Worm (Caenorhabditis elegans): Measurements from ENCODE around the gene fbxb-10.
"Not testable (repeated sequence)": the region's sequence is repeated elsewhere in the genome, so short reads cannot be mapped to it uniquely, and the experiment has no call there.

fbxb-10 gene

DNA sequence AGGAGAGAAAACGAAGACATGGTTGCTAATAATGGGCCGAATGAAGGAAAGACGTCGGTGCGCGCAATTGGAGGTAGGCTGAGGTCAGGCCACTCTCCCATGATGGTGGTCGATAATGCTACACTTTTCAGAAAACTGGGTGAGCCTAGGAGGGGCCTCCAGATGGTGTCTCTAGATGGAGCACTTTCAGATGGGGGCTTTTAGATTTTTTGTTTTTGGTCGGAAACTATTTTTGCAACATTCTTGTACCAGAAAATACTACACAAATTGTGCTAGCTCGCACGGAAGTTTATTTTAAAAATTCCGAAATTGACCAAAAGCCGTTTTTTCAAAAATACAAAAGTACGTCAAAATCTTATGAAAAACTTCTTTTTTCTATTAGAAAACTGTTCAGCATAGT is at the start of gene fbxb-10:
TSS of gene fbxb-10 (minus strand) at position 101 of the 400 bp plus-strand sequence.
- no peak for TF ChIP-seq dao-5 (tag; optimal IDR thresholded peaks at IDR 0.05)
- TF ChIP-seq W03F9.2 (tag; optimal IDR thresholded peaks at IDR 0.05) = no peak
- no peak for TF ChIP-seq him-1 (tag; optimal IDR thresholded peaks at IDR 0.05)

ce11 chrII:1865683-1866431 is 47.7 kb upstream of the fbxb-10 start, which contains the start of gene math-15:
Gene math-15, plus strand, starts transcription at chrII:1866381.
- TF ChIP-seq W03F9.2 (tag; optimal IDR thresholded peaks at IDR 0.05) = no peak
- TF ChIP-seq him-1 (tag; optimal IDR thresholded peaks at IDR 0.05) = no peak
- no peak for TF ChIP-seq dao-5 (tag; optimal IDR thresholded peaks at IDR 0.05)

ce11 chrII:1864278-1864677 is 46.1 kb upstream of the fbxb-10 start, which contains the start of gene C16C4.17:
Gene C16C4.17, plus strand, starts transcription at chrII:1864578.
- no peak for TF ChIP-seq W03F9.2 (tag; optimal IDR thresholded peaks at IDR 0.05)
- TF ChIP-seq him-1 (tag; optimal IDR thresholded peaks at IDR 0.05) = no peak
- no peak for TF ChIP-seq dao-5 (tag; optimal IDR thresholded peaks at IDR 0.05)

ce11 chrII:1862334-1862733 is 44.1 kb upstream of the fbxb-10 start, which contains the start of gene fbxb-98:
Gene fbxb-98, plus strand, starts transcription at chrII:1862634.
- not testable (repeated sequence) for TF ChIP-seq him-1, W03F9.2, dao-5 (tag; optimal IDR thresholded peaks at IDR 0.05)

DNA sequence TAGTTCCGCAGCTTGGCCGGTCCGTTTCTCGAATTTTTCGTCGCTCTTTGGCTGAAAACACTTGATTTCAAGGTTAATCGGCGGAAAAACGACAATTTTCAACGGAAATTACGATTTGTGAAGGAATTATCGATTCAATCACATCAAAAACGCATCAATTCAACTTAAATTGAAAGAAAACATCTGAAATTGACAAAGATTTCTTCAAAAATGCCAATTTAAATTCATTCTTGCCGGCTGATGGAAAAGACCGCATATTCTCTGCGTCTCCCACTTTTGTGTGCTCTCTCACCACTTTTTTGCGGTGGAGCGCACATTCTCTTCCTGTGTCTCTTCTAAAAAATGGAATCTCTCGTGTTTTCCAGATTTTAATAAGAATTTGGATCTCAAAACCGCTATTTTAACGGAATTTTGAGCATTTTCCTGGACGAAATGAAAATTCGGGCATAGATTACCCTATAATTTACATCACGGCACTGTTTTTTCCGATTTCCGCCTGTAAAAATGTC is 43.1 kb upstream of the fbxb-10 start, which contains the start of gene C16C4.18:
TSS of gene C16C4.18 (minus strand) at position 51 of the 509 bp plus-strand sequence.
- not testable (repeated sequence) for TF ChIP-seq him-1, dao-5, W03F9.2 (tag; optimal IDR thresholded peaks at IDR 0.05)

- TF ChIP-seq him-1, W03F9.2, dao-5 (tag; optimal IDR thresholded peaks at IDR 0.05): not testable (repeated sequence)
Measured at ce11 chrII:1854094-1854493, 35.9 kb upstream of the fbxb-10 start, which contains the start of gene fbxb-95. Gene fbxb-95, plus strand, starts transcription at chrII:1854394.

DNA sequence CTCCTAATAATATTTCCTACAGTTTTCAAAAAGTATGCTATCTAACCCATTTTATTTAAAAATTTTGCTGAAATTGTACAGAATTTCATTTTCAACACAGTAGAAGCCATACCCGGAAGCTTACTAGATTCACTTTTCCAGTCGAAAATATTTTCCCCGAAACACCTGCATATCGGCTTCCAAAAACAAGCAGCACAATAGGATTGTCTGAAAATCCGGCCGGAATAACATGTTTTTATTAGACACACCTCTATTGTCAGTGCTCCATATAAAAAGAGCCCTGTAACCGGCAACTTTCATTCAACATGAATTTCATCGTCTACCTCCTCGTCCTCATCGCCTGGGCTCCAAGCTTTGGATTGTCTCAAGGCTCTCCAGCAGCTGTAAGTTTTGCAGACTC is 34.3 kb upstream of the fbxb-10 start, which contains the start of gene C52E2.2:
TSS of gene C52E2.2 (plus strand) at position 301 of the 400 bp plus-strand sequence.
- TF ChIP-seq him-1 (tag; optimal IDR thresholded peaks at IDR 0.05) = no peak
- TF ChIP-seq W03F9.2 (tag; optimal IDR thresholded peaks at IDR 0.05) = no peak

ce11 chrII:1851716-1852115 is 33.5 kb upstream of the fbxb-10 start:
- TF ChIP-seq W03F9.2 (tag; optimal IDR thresholded peaks at IDR 0.05) = no peak
- no peak for TF ChIP-seq him-1 (tag; optimal IDR thresholded peaks at IDR 0.05)
- no peak for TF ChIP-seq dao-5 (tag; optimal IDR thresholded peaks at IDR 0.05)

DNA sequence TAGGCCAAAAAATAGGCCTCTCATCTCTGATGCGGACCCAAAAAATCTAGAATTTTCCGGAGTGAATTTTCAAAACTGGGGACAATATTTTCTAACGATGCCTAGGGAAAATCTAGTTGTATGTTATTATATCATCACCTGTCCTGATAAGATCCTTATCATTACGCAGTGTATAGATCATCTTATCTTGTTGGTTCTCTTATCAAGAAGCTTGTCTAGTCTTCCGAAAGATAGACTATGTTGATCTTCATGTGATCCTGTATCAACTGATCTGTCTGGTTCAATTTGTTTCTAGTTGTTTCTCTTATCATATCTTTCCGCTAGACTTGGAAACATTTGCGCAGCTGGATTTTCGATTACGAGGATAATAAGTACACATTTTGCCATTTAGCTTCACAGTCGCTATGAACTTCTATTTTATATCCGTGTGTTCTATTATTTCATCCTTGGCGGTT is 32.7 kb upstream of the fbxb-10 start, which contains the start of gene C52E2.3:
TSS of gene C52E2.3 (plus strand) at position 405 of the 455 bp plus-strand sequence.
- TF ChIP-seq W03F9.2 (tag; optimal IDR thresholded peaks at IDR 0.05) (no peak), dao-5 (tag; optimal IDR thresholded peaks at IDR 0.05) (no peak), him-1 (tag; optimal IDR thresholded peaks at IDR 0.05) (no peak)

ce11 chrII:1850299-1850698 is 32.1 kb upstream of the fbxb-10 start, which contains the start of gene fbxb-96:
Gene fbxb-96, minus strand, starts transcription at chrII:1850399.
- no peak for TF ChIP-seq him-1 (tag; optimal IDR thresholded peaks at IDR 0.05)
- TF ChIP-seq W03F9.2 (tag; optimal IDR thresholded peaks at IDR 0.05) = no peak
- TF ChIP-seq dao-5 (tag; optimal IDR thresholded peaks at IDR 0.05) = no peak

ce11 chrII:1848109-1848508 is 29.9 kb upstream of the fbxb-10 start, which contains the start of gene fbxb-97:
Gene fbxb-97, minus strand, starts transcription at chrII:1848161.
- TF ChIP-seq him-1 (tag; optimal IDR thresholded peaks at IDR 0.05) (no peak), dao-5 (tag; optimal IDR thresholded peaks at IDR 0.05) (no peak), W03F9.2 (tag; optimal IDR thresholded peaks at IDR 0.05) (no peak)

ce11 chrII:1844552-1844951 is 26.4 kb upstream of the fbxb-10 start:
- TF ChIP-seq W03F9.2 (tag; optimal IDR thresholded peaks at IDR 0.05) = no peak
- TF ChIP-seq him-1 (tag; optimal IDR thresholded peaks at IDR 0.05) = no peak
- TF ChIP-seq dao-5 (tag; optimal IDR thresholded peaks at IDR 0.05) = no peak

ce11 chrII:1842894-1843293 is 24.7 kb upstream of the fbxb-10 start, which contains the start of the genes C52E2.5 and C52E2.4:
Gene C52E2.5, minus strand, starts transcription at chrII:1842936.
Gene C52E2.4, plus strand, starts transcription at chrII:1843145.
- TF ChIP-seq W03F9.2 (tag; optimal IDR thresholded peaks at IDR 0.05) (no peak), him-1 (tag; optimal IDR thresholded peaks at IDR 0.05) (no peak), dao-5 (tag; optimal IDR thresholded peaks at IDR 0.05) (no peak)

DNA sequence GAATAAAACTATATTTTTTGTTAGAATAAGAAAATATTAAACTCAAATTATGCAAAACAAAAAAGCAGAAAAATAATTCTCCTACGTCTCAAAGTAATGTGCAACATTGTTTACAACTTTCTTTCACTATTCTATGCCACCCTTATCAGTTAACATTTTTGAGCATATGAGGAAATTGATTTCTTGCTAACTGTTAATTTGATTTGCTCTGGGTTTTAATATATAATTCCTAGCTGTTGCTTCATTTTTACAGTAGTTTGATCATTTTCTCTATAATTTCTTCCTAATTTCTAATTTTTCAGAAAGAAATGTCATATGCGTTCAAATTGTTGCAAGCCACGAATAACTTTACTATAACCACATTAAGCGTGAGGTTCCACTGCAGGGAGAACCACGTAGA is 18.0 kb upstream of the fbxb-10 start, which contains the start of gene T08E11.1:
TSS of gene T08E11.1 (plus strand) at position 301 of the 400 bp plus-strand sequence.
- no peak for TF ChIP-seq W03F9.2 (tag; optimal IDR thresholded peaks at IDR 0.05)
- TF ChIP-seq dao-5 (tag; optimal IDR thresholded peaks at IDR 0.05) = no peak
- no peak for TF ChIP-seq him-1 (tag; optimal IDR thresholded peaks at IDR 0.05)

All from whole organism, L4/young adult.